Worm (Caenorhabditis elegans) whole organism, mixed stage, embryonic: ENCODE results near the gene cebp-1.

Experiments
- M03D4.4 ChIP-seq: sonication (generic microtip); optimal IDR thresholded peaks from 2 replicates; lab custom pipeline; 2017; ENCODE audit warnings: mild to moderate bottlenecking, missing genetic modification characterization, missing compliant biosample characterization
- lin-32 ChIP-seq: fragments of 200-800 bp; sonication (Bioruptor generic); optimal IDR thresholded peaks from 2 replicates; lab custom pipeline; 2018; ENCODE audit warnings: mild to moderate bottlenecking, missing genetic modification characterization, missing compliant biosample characterization
- mep-1 ChIP-seq: fragments of 150-350 bp; optimal IDR thresholded peaks from 2 replicates; lab custom pipeline; 2017; ENCODE audit warnings: missing biosample characterization, missing genetic modification reagents, missing genetic modification characterization, inconsistent platforms

ce11 chrX:1438925-1439324, 14.7 kb downstream of the cebp-1 start:
- TF ChIP-seq lin-32 (GFP tag; lab: Kevin White, UChicago) (no peak), M03D4.4 (tag; lab: Kevin White, UChicago) (no peak), mep-1 (tag; lab: Kevin White, UChicago) (no peak)
